Worm (Caenorhabditis elegans) whole organism, L1 larva: Measurements from ENCODE around the gene gcy-5.

ENCODE experiments used
- C34B4.2 ChIP-seq: sonication (generic microtip); optimal IDR thresholded peaks from 2 replicates; lab custom pipeline; 2017; ENCODE audit warnings: mild to moderate bottlenecking, missing genetic modification characterization, missing compliant biosample characterization
- Y116A8C.19 ChIP-seq: sonication (generic microtip); optimal IDR thresholded peaks from 2 replicates; lab custom pipeline; 2016; ENCODE audit warnings: missing compliant biosample characterization, missing genetic modification characterization, borderline replicate concordance
- aha-1 ChIP-seq: fragments of 150-350 bp; optimal IDR thresholded peaks from 2 replicates; lab custom pipeline; 2014; ENCODE audit warnings: missing biosample characterization, missing genetic modification characterization
- aly-2 ChIP-seq: fragments of 150-350 bp; optimal IDR thresholded peaks from 2 replicates; lab custom pipeline; 2014; ENCODE audit warnings: missing biosample characterization, missing genetic modification characterization
- ceh-63 ChIP-seq: fragments of 200-800 bp; sonication (Bioruptor generic); optimal IDR thresholded peaks from 2 replicates; lab custom pipeline; 2018; ENCODE audit warnings: mild to moderate bottlenecking, missing genetic modification characterization, missing compliant biosample characterization
- ceh-8 ChIP-seq: fragments of 200-800 bp; sonication (Bioruptor generic); optimal IDR thresholded peaks from 2 replicates; lab custom pipeline; 2018; ENCODE audit warnings: mild to moderate bottlenecking, missing genetic modification characterization, moderate library complexity, missing compliant biosample characterization
- ceh-82 ChIP-seq, 3 experiments: fragments of 150-350 bp in 1 of 3; sonication (generic microtip) in 2 of 3; optimal IDR thresholded peaks; 2 replicates each; lab custom pipeline; 2014 to 2017; ENCODE audit warnings: missing biosample characterization in 3 of 3, missing genetic modification characterization in 3 of 3
- ceh-90 ChIP-seq: sonication (generic microtip); optimal IDR thresholded peaks from 2 replicates; lab custom pipeline; 2016; ENCODE audit warnings: missing genetic modification characterization, missing compliant biosample characterization
- dpl-1 ChIP-seq, 3 experiments: fragments of 150-350 bp in 2 of 3; sonication (generic microtip) in 1 of 3; optimal IDR thresholded peaks; 2 replicates each; lab custom pipeline; 2014 to 2017; ENCODE audit warnings: missing biosample characterization in 3 of 3, missing genetic modification characterization in 3 of 3, missing genetic modification reagents in 3 of 3
- dsc-1 ChIP-seq: sonication (generic microtip); optimal IDR thresholded peaks from 2 replicates; lab custom pipeline; 2016; ENCODE audit warnings: mild to moderate bottlenecking, missing genetic modification characterization, missing compliant biosample characterization
- efl-1 ChIP-seq, 4 experiments: fragments of 150-350 bp; optimal IDR thresholded peaks in 3 of 4; peaks in 1 of 4; 1 replicate in 1 of 4; 2 replicates in 3 of 4; lab custom pipeline; 2014; ENCODE audit warnings: missing biosample characterization in 2 of 4, missing genetic modification characterization in 2 of 4, missing genetic modification reagents in 2 of 4
- egl-13 ChIP-seq: sonication (generic microtip); optimal IDR thresholded peaks from 2 replicates; lab custom pipeline; 2016; ENCODE audit warnings: missing genotype, missing genetic modification reagents, missing genetic modification characterization, missing compliant biosample characterization
- fkh-10 ChIP-seq: sonication (generic microtip); optimal IDR thresholded peaks from 2 replicates; lab custom pipeline; 2017; ENCODE audit warnings: missing biosample characterization, missing genetic modification reagents, missing genetic modification characterization
- fkh-8 ChIP-seq: sonication (generic microtip); optimal IDR thresholded peaks from 2 replicates; lab custom pipeline; 2016; ENCODE audit warnings: mild to moderate bottlenecking, missing genetic modification characterization, missing compliant biosample characterization
- fos-1 ChIP-seq: fragments of 150-350 bp; optimal IDR thresholded peaks from 2 replicates; lab custom pipeline; 2014; ENCODE audit warnings: missing biosample characterization, missing genetic modification characterization
- grh-1 ChIP-seq: fragments of 200-800 bp; sonication (Bioruptor generic); IDR thresholded peaks from 2 replicates; pipeline ENCODE4 v1.3.6; 2022; ENCODE audit warnings: missing genetic modification reagents, missing genetic modification characterization, missing compliant biosample characterization
- hlh-4 ChIP-seq: sonication (generic microtip); optimal IDR thresholded peaks from 2 replicates; lab custom pipeline; 2016; ENCODE audit warnings: mild to moderate bottlenecking, missing genetic modification characterization, missing compliant biosample characterization
- jun-1 ChIP-seq: fragments of 150-350 bp; optimal IDR thresholded peaks from 2 replicates; lab custom pipeline; 2014; ENCODE audit warnings: missing biosample characterization, missing genetic modification reagents, missing genetic modification characterization
- lir-3 ChIP-seq: sonication (generic microtip); optimal IDR thresholded peaks from 2 replicates; lab custom pipeline; 2016; ENCODE audit warnings: mild to moderate bottlenecking, missing genetic modification characterization, moderate library complexity, missing compliant biosample characterization; ENCODE audit not compliant: poor library complexity
- mab-9 ChIP-seq: fragments of 200-800 bp; sonication (Bioruptor generic); IDR thresholded peaks from 2 replicates; pipeline ENCODE4 v1.3.6; 2022; ENCODE audit warnings: missing genetic modification reagents, missing genetic modification characterization, missing compliant biosample characterization
- mdl-1 ChIP-seq, 2 experiments: fragments of 150-350 bp; optimal IDR thresholded peaks; 2 replicates each; lab custom pipeline; 2014 to 2017; ENCODE audit warnings: missing biosample characterization in 2 of 2, missing genetic modification characterization in 2 of 2, inconsistent platforms in 1 of 2
- nhr-11 ChIP-seq: fragments of 150-350 bp; optimal IDR thresholded peaks from 2 replicates; lab custom pipeline; 2014; ENCODE audit warnings: missing biosample characterization, missing genetic modification characterization
- nhr-20 ChIP-seq: sonication (generic microtip); optimal IDR thresholded peaks from 2 replicates; lab custom pipeline; 2016; ENCODE audit warnings: mild to moderate bottlenecking, missing genetic modification characterization, missing compliant biosample characterization
- nhr-28 ChIP-seq: fragments of 150-350 bp; optimal IDR thresholded peaks from 2 replicates; lab custom pipeline; 2014; ENCODE audit warnings: missing biosample characterization, missing genetic modification characterization
- nhr-76 ChIP-seq: sonication (generic microtip); optimal IDR thresholded peaks from 2 replicates; lab custom pipeline; 2017; ENCODE audit warnings: missing biosample characterization, missing genetic modification characterization
- nhr-85 ChIP-seq: sonication (generic microtip); peaks from one replicate; lab custom pipeline; 2016; ENCODE audit warnings: missing genetic modification characterization, inconsistent platforms, missing compliant biosample characterization
- nhr-90 ChIP-seq: sonication (generic microtip); optimal IDR thresholded peaks from 2 replicates; lab custom pipeline; 2016; ENCODE audit warnings: mild to moderate bottlenecking, missing genetic modification characterization, missing compliant biosample characterization; ENCODE audit not compliant: poor library complexity
- pag-3 ChIP-seq: sonication (generic microtip); optimal IDR thresholded peaks from 2 replicates; lab custom pipeline; 2017; ENCODE audit warnings: missing genetic modification characterization, mild to moderate bottlenecking, missing compliant biosample characterization, antibody characterized with exemption, borderline replicate concordance; ENCODE audit not compliant: insufficient read depth
- pqm-1 ChIP-seq: sonication (generic microtip); optimal IDR thresholded peaks from 3 replicates; lab custom pipeline; 2017; ENCODE audit warnings: missing biosample characterization, missing genetic modification characterization
- skn-1 ChIP-seq: fragments of 150-350 bp; optimal IDR thresholded peaks from 2 replicates; lab custom pipeline; 2014; ENCODE audit warnings: missing biosample characterization, missing genetic modification characterization
- snpc-4 ChIP-seq: fragments of 150-350 bp; optimal IDR thresholded peaks from 2 replicates; lab custom pipeline; 2014; ENCODE audit warnings: missing biosample characterization, missing genetic modification characterization
- snu-23 ChIP-seq: sonication (generic microtip); optimal IDR thresholded peaks from 2 replicates; lab custom pipeline; 2016; ENCODE audit warnings: missing genetic modification characterization, missing compliant biosample characterization
- sox-4 ChIP-seq: sonication (generic microtip); optimal IDR thresholded peaks from 2 replicates; lab custom pipeline; 2016; ENCODE audit warnings: missing genetic modification characterization, missing compliant biosample characterization
- sptf-1 ChIP-seq: fragments of 150-350 bp; optimal IDR thresholded peaks from 2 replicates; lab custom pipeline; 2014; ENCODE audit warnings: missing biosample characterization, missing genetic modification characterization
- unc-130 ChIP-seq: fragments of 150-350 bp; optimal IDR thresholded peaks from 2 replicates; lab custom pipeline; 2017; ENCODE audit warnings: missing biosample characterization, missing genetic modification characterization, inconsistent platforms
- unc-62 ChIP-seq: fragments of 150-350 bp; optimal IDR thresholded peaks from 2 replicates; lab custom pipeline; 2014; ENCODE audit warnings: missing biosample characterization, missing genetic modification reagents, missing genetic modification characterization
- unc-86 ChIP-seq: sonication (generic microtip); optimal IDR thresholded peaks from 2 replicates; lab custom pipeline; 2016; ENCODE audit warnings: missing genetic modification characterization, missing compliant biosample characterization
- unc-98 ChIP-seq: fragments of 200-800 bp; sonication (Bioruptor generic); IDR thresholded peaks from 2 replicates; pipeline ENCODE4 v1.3.6; 2022; ENCODE audit warnings: missing genetic modification characterization, missing compliant biosample characterization
- xbp-1 ChIP-seq: sonication (generic microtip); optimal IDR thresholded peaks from 2 replicates; lab custom pipeline; 2016; ENCODE audit warnings: missing genetic modification characterization, missing compliant biosample characterization

Gene gcy-5

DNA sequence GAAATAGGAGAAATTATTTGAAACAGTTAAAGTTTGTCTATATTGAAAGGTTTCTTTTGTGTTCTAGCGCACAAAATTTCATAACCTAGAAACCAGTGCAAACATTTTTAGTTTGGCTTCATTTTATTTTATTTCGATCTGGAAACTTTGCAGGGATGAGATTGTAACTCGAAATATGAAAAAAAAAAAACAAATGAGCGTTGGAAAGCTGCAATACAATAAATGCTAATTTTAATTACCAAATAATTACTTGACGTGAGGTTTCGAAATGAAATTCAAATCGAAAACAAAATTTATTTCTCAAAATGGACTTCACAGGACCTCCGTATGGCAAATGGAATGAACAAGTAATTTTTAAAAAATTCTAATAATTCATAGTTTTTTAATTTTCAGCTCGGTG lies 988 bp upstream of the gcy-5 start, which contains the start of gene M02G9.4:
Gene M02G9.4, plus strand, starts transcription at position 301 of the 400 bp plus-strand sequence.
- TF ChIP-seq skn-1 (tag; lab: Kevin White, UChicago) (no peak), nhr-76 (tag; lab: Kevin White, UChicago) (no peak), snu-23 (GFP tag; lab: Kevin White, UChicago) (no peak), mab-9 (GFP tag; lab: Robert Waterston, UW) (no peak), aly-2 (no peak), grh-1 (GFP tag; lab: Robert Waterston, UW) (no peak), egl-13 (tag; lab: Kevin White, UChicago) (no peak)

DNA sequence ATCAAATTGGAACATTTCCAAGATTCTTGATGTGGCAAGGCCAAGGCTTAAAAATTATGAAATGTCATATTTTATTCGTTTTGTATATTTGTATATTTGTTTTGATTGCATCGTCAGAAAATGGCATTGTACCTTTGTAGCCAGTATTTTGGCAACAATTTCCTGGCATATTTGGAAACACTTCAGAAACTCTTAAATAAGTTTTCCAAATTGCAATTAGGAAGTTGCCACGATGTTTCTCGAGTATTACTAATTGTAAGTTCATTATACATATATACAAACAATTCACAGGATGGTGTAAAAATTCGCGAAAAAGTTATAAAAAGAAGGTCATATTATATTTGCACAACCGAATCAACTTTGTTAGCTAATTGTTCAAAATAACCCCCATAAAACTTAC lies 767 bp downstream of the gcy-5 start, which contains the start of gene idpp-8:
Gene idpp-8, plus strand, starts transcription at position 301 of the 400 bp plus-strand sequence.
- TF ChIP-seq fkh-8 (no peak), nhr-28 (tag; lab: Kevin White, UChicago) (no peak), unc-130 (tag; lab: Kevin White, UChicago) (no peak), sox-4 (tag; lab: Kevin White, UChicago) (no peak), fkh-10 (GFP tag; lab: Kevin White, UChicago) (no peak), hlh-4 (tag; lab: Kevin White, UChicago) (no peak), snpc-4 (tag; lab: Kevin White, UChicago) (no peak)

- TF ChIP-seq efl-1 (optimal IDR thresholded peaks at IDR 0.05; lab: Kevin White, UChicago), result no peak
- peak in 1 of 2 experiments; percentile 10 for TF ChIP-seq efl-1 (GFP tag; optimal IDR thresholded peaks at IDR 0.05 in 1 of 2; lab: Kevin White, UChicago)
- no peak for TF ChIP-seq aha-1 (tag; lab: Kevin White, UChicago)
- peak; percentile 76 for TF ChIP-seq nhr-85 (tag; lab: Kevin White, UChicago)
These were observed 4.0 kb downstream of the gcy-5 start, which contains the start of gene srlf-34 for ce11 chrII:10311973-10312372. srlf-34 (plus strand) TSS chrII:10312293.

ce11 chrII:10309337-10309736 lies 6.7 kb downstream of the gcy-5 start, which contains the start of gene ZK970.8:
ZK970.8 (plus strand) TSS chrII:10309637.
- TF ChIP-seq jun-1 (tag; lab: Kevin White, UChicago), result no peak
- TF ChIP-seq nhr-20 (tag; lab: Kevin White, UChicago), result no peak

DNA sequence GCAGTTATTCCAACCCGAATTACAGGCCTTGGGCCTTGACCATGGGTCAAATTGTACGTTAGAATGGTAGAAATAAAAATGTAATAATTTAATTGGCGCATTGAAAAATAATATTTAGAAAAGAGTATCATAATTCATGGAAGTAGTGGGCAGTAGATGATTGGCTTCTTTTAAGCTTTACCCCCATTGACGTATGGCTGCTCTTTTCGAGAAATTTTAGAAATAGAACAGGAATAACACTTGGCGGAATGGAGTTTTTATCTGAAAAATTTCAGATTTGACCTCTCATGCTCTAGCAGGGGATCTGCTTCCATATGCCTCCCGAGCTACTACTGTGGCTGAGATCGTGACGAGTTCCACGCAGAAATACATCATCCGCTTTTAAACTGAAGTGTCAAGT lies 7.3 kb downstream of the gcy-5 start, which contains the start of gene gcy-4:
Gene gcy-4, minus strand, starts transcription at position 101 of the 400 bp plus-strand sequence.
- no peak for TF ChIP-seq fos-1 (tag; lab: Kevin White, UChicago)
- TF ChIP-seq ceh-8 (GFP tag; lab: Kevin White, UChicago), result no peak
- TF ChIP-seq ceh-82 (tag; optimal IDR thresholded peaks at IDR 0.05; lab: Kevin White, UChicago), result no peak
- no peak for TF ChIP-seq mdl-1 (tag; optimal IDR thresholded peaks at IDR 0.05; lab: Kevin White, UChicago)
- TF ChIP-seq aha-1 (tag; lab: Kevin White, UChicago), result no peak
- TF ChIP-seq pqm-1, result no peak
- TF ChIP-seq nhr-11 (tag; lab: Kevin White, UChicago), result no peak

ce11 chrII:10303663-10304115 lies 12.3 kb downstream of the gcy-5 start, which contains the start of gene vha-9:
vha-9 (minus strand) TSS chrII:10303713.
- peak; percentile 71 for TF ChIP-seq skn-1 (tag; lab: Kevin White, UChicago)
- no peak for TF ChIP-seq aly-2
- TF ChIP-seq pag-3 (tag; lab: Kevin White, UChicago), result no peak
- TF ChIP-seq xbp-1 (tag; lab: Kevin White, UChicago), result peak; percentile 70
- TF ChIP-seq dsc-1 (tag; lab: Kevin White, UChicago), result peak; percentile 70
- peak; percentile 51 for TF ChIP-seq grh-1 (GFP tag; lab: Robert Waterston, UW)
- TF ChIP-seq mdl-1 (tag; optimal IDR thresholded peaks at IDR 0.05; lab: Kevin White, UChicago), result peak in 1 of 2 experiments; percentile 57
- TF ChIP-seq C34B4.2 (tag; lab: Kevin White, UChicago), result no peak
- TF ChIP-seq unc-98 (GFP tag; lab: Robert Waterston, UW), result no peak
- peak; percentile 82 for TF ChIP-seq snu-23 (GFP tag; lab: Kevin White, UChicago)
- TF ChIP-seq nhr-20 (tag; lab: Kevin White, UChicago), result peak; percentile 72
- TF ChIP-seq unc-62 (GFP tag; lab: Kevin White, UChicago), result no peak
- TF ChIP-seq unc-86 (tag; lab: Kevin White, UChicago), result peak; percentile 57
- peak; percentile 45 for TF ChIP-seq fkh-8
- no peak for TF ChIP-seq sptf-1 (tag; lab: Kevin White, UChicago)
- TF ChIP-seq nhr-85 (tag; lab: Kevin White, UChicago), result peak; percentile 57
- peak; percentile 31 for TF ChIP-seq lir-3
- TF ChIP-seq pqm-1, result no peak
- TF ChIP-seq nhr-90, result peak; percentile 81
- TF ChIP-seq ceh-63 (GFP tag; lab: Kevin White, UChicago), result no peak
- TF ChIP-seq dpl-1 (GFP tag; optimal IDR thresholded peaks at IDR 0.05; lab: Kevin White, UChicago), result peak; percentile 35 to 72 (median 66)
- peak; percentile 13 for TF ChIP-seq sox-4 (tag; lab: Kevin White, UChicago)
- TF ChIP-seq nhr-76 (tag; lab: Kevin White, UChicago), result no peak
- TF ChIP-seq ceh-90 (tag; lab: Kevin White, UChicago), result no peak
- peak; percentile 78 for TF ChIP-seq unc-130 (tag; lab: Kevin White, UChicago)
- TF ChIP-seq Y116A8C.19 (tag; lab: Kevin White, UChicago), result no peak
